Fruit fly (Drosophila melanogaster) ovary, adult (tissue): ENCODE results near the gene tll.
A peak's percentile ranks its signal among the peaks of the same experiment; 100 is the strongest.

Experiments
- CG17801 ChIP-seq: fragments of 200-800 bp; optimal IDR thresholded peaks from 2 replicates; lab custom pipeline; 2019; ENCODE audit warnings: missing biosample characterization, mild to moderate bottlenecking, missing genetic modification characterization, moderate library complexity; ENCODE audit not compliant: partially characterized antibody

Gene tll

dm6 chr3R:30872301-30873044 is 20.4 kb downstream of the tll start, which contains the start of gene CG15545:
Gene CG15545, minus strand, starts transcription at chr3R:30872351.
- no peak for TF ChIP-seq CG17801 (GFP tag; lab: Kevin White, UChicago)

DNA sequence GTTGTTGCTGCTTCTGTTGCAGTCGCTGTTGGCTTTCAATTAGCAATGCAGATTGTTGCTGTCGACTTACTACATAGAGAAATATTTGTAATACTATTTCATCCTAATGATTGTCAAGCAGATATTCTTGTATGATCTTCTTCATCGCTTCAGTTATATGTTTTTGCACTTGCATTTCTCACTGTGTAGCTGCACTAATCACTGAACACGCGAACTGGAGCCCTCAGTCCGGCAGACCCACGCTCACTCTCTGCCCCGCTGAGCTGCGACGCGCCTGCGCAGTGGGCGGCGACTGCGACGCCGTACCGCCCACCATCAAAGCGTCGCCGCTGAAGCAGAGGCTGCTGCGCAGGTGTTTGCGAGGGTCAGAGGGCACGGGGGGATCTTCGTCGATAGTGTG is 22.6 kb downstream of the tll start:
- TF ChIP-seq CG17801 (GFP tag; lab: Kevin White, UChicago), result no peak

DNA sequence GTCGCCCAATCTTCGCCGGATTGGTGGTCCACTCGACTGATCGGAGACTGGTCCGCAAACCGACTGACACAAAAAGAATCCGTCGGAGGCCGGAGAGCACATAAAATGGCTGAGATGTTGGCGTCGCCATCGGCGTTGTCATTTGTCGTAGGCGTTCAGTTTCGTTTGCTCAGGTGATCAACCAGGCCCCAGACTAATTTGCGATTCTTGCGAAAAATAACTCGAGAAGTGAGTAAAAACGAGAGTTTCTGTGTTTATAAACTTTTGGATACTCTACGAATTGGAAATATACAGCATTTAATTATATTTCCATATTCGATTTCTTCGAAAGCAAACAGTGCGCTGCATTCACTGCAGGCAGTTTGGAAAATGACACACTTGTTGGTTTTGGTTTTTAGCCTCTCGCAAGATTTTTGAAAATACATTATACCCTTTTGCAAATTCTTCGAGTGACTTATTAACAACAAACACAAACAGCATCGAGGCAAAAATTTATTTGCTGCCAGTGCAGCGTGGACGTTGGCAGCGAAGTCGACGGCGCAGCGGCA is 24.1 kb downstream of the tll start, which contains the start of gene CG15546:
CG15546 (minus strand) TSS at position 51 of the 548 bp plus-strand sequence.
- TF ChIP-seq CG17801 (GFP tag; lab: Kevin White, UChicago), result no peak

- no peak for TF ChIP-seq CG17801 (GFP tag; lab: Kevin White, UChicago)
These were observed 26.0 kb downstream of the tll start for dm6 chr3R:30878105-30878504.

DNA sequence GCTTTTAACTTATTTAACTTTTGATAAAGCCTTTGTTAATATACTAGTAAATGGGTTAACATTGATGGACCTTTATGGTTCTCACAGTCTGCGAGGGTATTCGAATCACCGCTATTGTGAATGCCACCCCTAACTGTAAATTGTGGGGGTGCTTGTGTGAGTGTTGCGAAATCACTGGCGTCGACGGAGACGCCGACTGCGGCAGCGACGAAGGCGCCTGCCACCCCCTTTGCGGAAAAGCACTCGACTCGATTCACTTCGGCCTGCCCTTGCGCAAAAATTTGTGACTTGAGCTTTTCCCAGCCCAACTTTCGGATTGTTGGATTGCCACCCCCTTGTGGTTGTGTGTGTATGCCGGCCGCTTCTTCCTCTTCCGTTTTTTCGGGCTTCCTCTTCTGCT is 27.9 kb downstream of the tll start:
- TF ChIP-seq CG17801 (GFP tag; lab: Kevin White, UChicago), result no peak

dm6 chr3R:30880894-30881293 is 28.8 kb downstream of the tll start, which contains the start of gene CG12071:
Gene CG12071, minus strand, starts transcription at chr3R:30881027.
- no peak for TF ChIP-seq CG17801 (GFP tag; lab: Kevin White, UChicago)

DNA sequence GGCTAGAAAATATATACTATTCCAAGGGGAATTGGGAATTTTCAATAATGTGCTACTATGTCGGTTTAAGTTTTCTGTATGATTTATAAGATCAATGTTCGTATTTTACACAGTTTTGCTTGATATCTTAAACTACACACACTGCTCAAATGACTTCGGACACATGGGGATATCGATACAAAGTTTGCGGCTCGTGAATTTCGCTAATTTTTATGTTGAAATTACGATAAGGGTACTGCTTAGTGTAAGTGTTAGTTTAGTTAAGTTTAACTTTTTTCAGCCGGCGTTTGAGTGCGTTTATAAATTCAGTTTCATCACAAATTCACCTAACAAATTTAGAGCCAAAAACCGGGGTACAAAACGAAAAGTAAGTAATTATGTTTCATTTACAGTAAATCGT is 31.3 kb downstream of the tll start, which contains the start of gene CG15547:
CG15547 (minus strand) TSS at position 101 of the 400 bp plus-strand sequence.
- no peak for TF ChIP-seq CG17801 (GFP tag; lab: Kevin White, UChicago)

- TF ChIP-seq CG17801 (GFP tag; lab: Kevin White, UChicago), result peak; percentile 18
These were observed 34.7 kb downstream of the tll start for dm6 chr3R:30886850-30887249.

dm6 chr3R:30887302-30887701 is 35.2 kb downstream of the tll start:
- no peak for TF ChIP-seq CG17801 (GFP tag; lab: Kevin White, UChicago)

dm6 chr3R:30887711-30888549 is 35.8 kb downstream of the tll start:
- TF ChIP-seq CG17801 (GFP tag; lab: Kevin White, UChicago), result peak; percentile 60

dm6 chr3R:30888550-30889259 is 36.6 kb downstream of the tll start, which contains the start of gene Sap-r:
Gene Sap-r, minus strand, starts transcription at chr3R:30889062.
- peak; percentile 53 for TF ChIP-seq CG17801 (GFP tag; lab: Kevin White, UChicago)

DNA sequence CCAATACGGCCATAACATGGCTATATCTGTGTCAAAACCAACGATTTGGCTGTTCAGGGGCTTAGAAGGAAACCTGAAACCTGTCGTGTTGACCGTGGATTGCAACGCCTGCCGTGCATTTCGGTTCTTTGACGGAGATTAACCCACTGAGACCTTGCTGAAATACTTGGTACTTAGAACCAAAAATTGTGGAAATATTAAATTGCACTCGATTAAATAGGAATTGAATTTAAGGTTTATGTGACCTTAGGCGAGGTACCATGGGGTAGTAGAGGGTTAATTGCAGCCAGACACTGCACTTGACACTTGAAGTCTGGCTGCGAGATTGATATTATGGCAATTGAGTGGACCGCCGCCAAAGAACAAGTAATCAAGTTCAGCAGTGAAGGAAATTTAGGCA is 37.9 kb downstream of the tll start:
- no peak for TF ChIP-seq CG17801 (GFP tag; lab: Kevin White, UChicago)

- no peak for TF ChIP-seq CG17801 (GFP tag; lab: Kevin White, UChicago)
These were observed 41.6 kb downstream of the tll start, which contains the start of gene Cyp4c3 for dm6 chr3R:30893738-30894137. Gene Cyp4c3, plus strand, starts transcription at chr3R:30894038.

- no peak for TF ChIP-seq CG17801 (GFP tag; lab: Kevin White, UChicago)
These were observed 49.9 kb downstream of the tll start, which contains the start of gene CG33483 for dm6 chr3R:30902061-30902460. Gene CG33483, minus strand, starts transcription at chr3R:30902161.
